Worm (Caenorhabditis elegans) whole organism, L4 larva: ENCODE data around the gene M01H9.2.
A peak's percentile ranks its signal among the peaks of the same experiment; 100 is the strongest.

Experiments
- D1046.2 ChIP-seq: fragments of 200-800 bp; sonication (Bioruptor generic); IDR thresholded peaks from 2 replicates; pipeline ENCODE4 v1.3.6; 2022; ENCODE audit warnings: missing genetic modification characterization, missing compliant biosample characterization
- F10B5.3 ChIP-seq: sonication (generic microtip); optimal IDR thresholded peaks from 2 replicates; lab custom pipeline; 2016; ENCODE audit warnings: mild to moderate bottlenecking, missing genetic modification characterization, missing compliant biosample characterization
- F26F4.8 ChIP-seq: fragments of 200-800 bp; sonication (Bioruptor generic); conservative IDR thresholded peaks from 2 replicates; pipeline ENCODE4 v1.3.6; 2022; ENCODE audit warnings: missing genetic modification characterization, missing compliant biosample characterization
- F44E2.7 ChIP-seq: fragments of 200-800 bp; sonication (Bioruptor generic); IDR thresholded peaks from 2 replicates; pipeline ENCODE4 v2.1.2; 2022; ENCODE audit warnings: missing genetic modification characterization, missing compliant biosample characterization
- T20F7.1 ChIP-seq: fragments of 200-800 bp; sonication (Bioruptor generic); optimal IDR thresholded peaks from 2 replicates; lab custom pipeline; 2018; ENCODE audit warnings: mild to moderate bottlenecking, missing genetic modification characterization, missing compliant biosample characterization
- T26A8.4 ChIP-seq: fragments of 200-800 bp; sonication (Bioruptor generic); IDR thresholded peaks from 2 replicates; pipeline ENCODE4 v1.3.6; 2022; ENCODE audit warnings: missing genetic modification characterization, missing compliant biosample characterization
- ZK546.5 ChIP-seq, 2 experiments: sonication (generic microtip); optimal IDR thresholded peaks; 2 replicates each; lab custom pipeline; 2017; ENCODE audit warnings: missing biosample characterization in 2 of 2, missing genetic modification characterization in 2 of 2
- aha-1 ChIP-seq: fragments of 150-350 bp; peaks from one replicate; lab custom pipeline; 2014; ENCODE audit warnings: missing biosample characterization, missing genetic modification characterization
- aly-2 ChIP-seq: sonication (generic microtip); optimal IDR thresholded peaks from 2 replicates; lab custom pipeline; 2018; ENCODE audit warnings: missing biosample characterization, missing genetic modification characterization
- arid-1 ChIP-seq: fragments of 200-800 bp; sonication (Bioruptor generic); conservative IDR thresholded peaks from 2 replicates; pipeline ENCODE4 v1.3.6; 2022; ENCODE audit warnings: missing genetic modification reagents, missing genetic modification characterization, missing compliant biosample characterization
- ceh-28 ChIP-seq: fragments of 150-350 bp; optimal IDR thresholded peaks from 2 replicates; lab custom pipeline; 2014; ENCODE audit warnings: missing biosample characterization, missing genetic modification reagents, missing genetic modification characterization
- ceh-62 ChIP-seq: sonication (generic microtip); optimal IDR thresholded peaks from 2 replicates; lab custom pipeline; 2017; ENCODE audit warnings: missing biosample characterization, missing genetic modification characterization
- ces-1 ChIP-seq: fragments of 150-350 bp; sonication (generic microtip); optimal IDR thresholded peaks from 4 replicates; lab custom pipeline; 2014; ENCODE audit warnings: missing biosample characterization, missing genetic modification reagents, missing genetic modification characterization
- cey-2 ChIP-seq: sonication (generic microtip); optimal IDR thresholded peaks from 3 replicates; lab custom pipeline; 2017; ENCODE audit warnings: missing genetic modification characterization, mild to moderate bottlenecking, missing compliant biosample characterization, antibody characterized with exemption, borderline replicate concordance; ENCODE audit not compliant: insufficient read depth
- daf-12 ChIP-seq: fragments of 150-350 bp; optimal IDR thresholded peaks from 2 replicates; lab custom pipeline; 2014; ENCODE audit warnings: missing biosample characterization, missing genetic modification reagents, missing genetic modification characterization
- daf-19 ChIP-seq: fragments of 200-800 bp; sonication (Bioruptor generic); conservative IDR thresholded peaks from 2 replicates; pipeline ENCODE4 v1.3.6; 2022; ENCODE audit warnings: missing genetic modification characterization, missing compliant biosample characterization
- dpl-1 ChIP-seq: fragments of 150-350 bp; optimal IDR thresholded peaks from 2 replicates; lab custom pipeline; 2014; ENCODE audit warnings: missing biosample characterization, missing genetic modification reagents, missing genetic modification characterization
- duxl-1 ChIP-seq: sonication (generic microtip); optimal IDR thresholded peaks from 2 replicates; lab custom pipeline; 2016; ENCODE audit warnings: mild to moderate bottlenecking, missing genetic modification characterization, moderate library complexity, missing compliant biosample characterization; ENCODE audit not compliant: poor library complexity
- dve-1 ChIP-seq: sonication (generic microtip); optimal IDR thresholded peaks from 2 replicates; lab custom pipeline; 2017; ENCODE audit warnings: antibody characterized with exemption, mild to moderate bottlenecking, missing genetic modification characterization, missing compliant biosample characterization; ENCODE audit not compliant: insufficient read depth
- fkh-10 ChIP-seq: fragments of 150-350 bp; optimal IDR thresholded peaks from 2 replicates; lab custom pipeline; 2014; ENCODE audit warnings: missing biosample characterization, missing genetic modification reagents, missing genetic modification characterization
- fos-1 ChIP-seq: fragments of 150-350 bp; optimal IDR thresholded peaks from 2 replicates; lab custom pipeline; 2014; ENCODE audit warnings: missing biosample characterization, missing genetic modification characterization
- gei-8 ChIP-seq: fragments of 200-800 bp; sonication (Bioruptor generic); optimal IDR thresholded peaks from 2 replicates; lab custom pipeline; 2018; ENCODE audit warnings: mild to moderate bottlenecking, missing genetic modification characterization, missing compliant biosample characterization
- hmg-1.1 ChIP-seq: fragments of 200-800 bp; sonication (Bioruptor generic); IDR thresholded peaks from 2 replicates; pipeline ENCODE4 v1.3.6; 2022; ENCODE audit warnings: missing genetic modification reagents, missing genetic modification characterization, missing compliant biosample characterization
- lin-29 ChIP-seq: fragments of 200-800 bp; sonication (Bioruptor generic); IDR thresholded peaks from 2 replicates; pipeline ENCODE4 v1.3.6; 2022; ENCODE audit warnings: missing genetic modification reagents, missing genetic modification characterization, missing compliant biosample characterization
- lin-38 ChIP-seq: fragments of 200-800 bp; sonication (Bioruptor generic); IDR thresholded peaks from 2 replicates; pipeline ENCODE4 v1.3.6; 2022; ENCODE audit warnings: missing genetic modification reagents, missing genetic modification characterization, missing compliant biosample characterization
- lir-3 ChIP-seq: sonication (generic microtip); optimal IDR thresholded peaks from 2 replicates; lab custom pipeline; 2016; ENCODE audit warnings: mild to moderate bottlenecking, missing genetic modification characterization, missing compliant biosample characterization
- lsy-2 ChIP-seq, 2 experiments: fragments of 150-350 bp in 1 of 2; sonication (generic microtip) in 1 of 2; optimal IDR thresholded peaks; 2 replicates each; lab custom pipeline; 2014 to 2017; ENCODE audit warnings: missing biosample characterization in 2 of 2, missing genetic modification characterization in 2 of 2
- madf-5 ChIP-seq, 2 experiments: fragments of 200-800 bp; sonication (Bioruptor generic); IDR thresholded peaks; 2 replicates each; pipeline ENCODE4 v1.3.6; 2022; ENCODE audit warnings: missing compliant biosample characterization in 2 of 2, missing genetic modification characterization in 2 of 2
- mdt-29 ChIP-seq: fragments of 200-800 bp; sonication (Bioruptor generic); IDR thresholded peaks from 2 replicates; pipeline ENCODE4 v1.3.6; 2022; ENCODE audit warnings: missing genetic modification reagents, missing genetic modification characterization, missing compliant biosample characterization
- mes-2 ChIP-seq: sonication (generic microtip); optimal IDR thresholded peaks from 2 replicates; lab custom pipeline; 2016; ENCODE audit warnings: missing genotype, mild to moderate bottlenecking, missing genetic modification characterization, missing compliant biosample characterization; ENCODE audit not compliant: poor library complexity, severe bottlenecking
- mxl-2 ChIP-seq: fragments of 200-800 bp; sonication (Bioruptor generic); conservative IDR thresholded peaks from 2 replicates; pipeline ENCODE4 v1.3.6; 2022; ENCODE audit warnings: missing genetic modification reagents, missing genetic modification characterization, missing compliant biosample characterization
- nhr-10 ChIP-seq: fragments of 150-350 bp; optimal IDR thresholded peaks from 2 replicates; lab custom pipeline; 2014; ENCODE audit warnings: missing biosample characterization, missing genetic modification characterization
- nhr-102 ChIP-seq: sonication (generic microtip); optimal IDR thresholded peaks from 2 replicates; lab custom pipeline; 2016; ENCODE audit warnings: mild to moderate bottlenecking, missing genetic modification characterization, moderate library complexity, missing compliant biosample characterization
- nhr-11 ChIP-seq: fragments of 150-350 bp; optimal IDR thresholded peaks from 2 replicates; lab custom pipeline; 2014; ENCODE audit warnings: missing biosample characterization, missing genetic modification characterization
- nhr-28 ChIP-seq: fragments of 150-350 bp; optimal IDR thresholded peaks from 2 replicates; lab custom pipeline; 2014; ENCODE audit warnings: missing biosample characterization, missing genetic modification characterization
- nhr-42 ChIP-seq: fragments of 200-800 bp; sonication (Bioruptor generic); IDR thresholded peaks from 2 replicates; pipeline ENCODE4 v1.3.6; 2022; ENCODE audit warnings: missing genetic modification characterization, missing compliant biosample characterization
- nhr-6 ChIP-seq: fragments of 150-350 bp; optimal IDR thresholded peaks from 2 replicates; lab custom pipeline; 2014; ENCODE audit warnings: missing biosample characterization, missing genetic modification characterization
- nhr-76 ChIP-seq: fragments of 150-350 bp; optimal IDR thresholded peaks from 2 replicates; lab custom pipeline; 2014; ENCODE audit warnings: missing biosample characterization, missing genetic modification characterization
- pha-4 ChIP-seq, 2 experiments: fragments of 150-350 bp in 1 of 2; fragments of 200-800 bp in 1 of 2; sonication (Bioruptor generic) in 1 of 2; IDR thresholded peaks in 1 of 2; optimal IDR thresholded peaks in 1 of 2; 2 replicates each; pipeline versions ENCODE4 v1.3.6 to Lab custom; 2014 to 2022; ENCODE audit warnings: missing genetic modification characterization in 2 of 2, missing genetic modification reagents in 2 of 2, missing biosample characterization in 1 of 2, missing compliant biosample characterization in 1 of 2
- pqm-1 ChIP-seq: sonication (generic microtip); optimal IDR thresholded peaks from 2 replicates; lab custom pipeline; 2017; ENCODE audit warnings: missing biosample characterization, missing genetic modification characterization
- set-16 ChIP-seq: fragments of 200-800 bp; sonication (Bioruptor generic); IDR thresholded peaks from 2 replicates; pipeline ENCODE4 v1.3.6; 2022; ENCODE audit warnings: missing genetic modification reagents, missing genetic modification characterization, missing compliant biosample characterization
- skn-1 ChIP-seq: fragments of 150-350 bp; optimal IDR thresholded peaks from 2 replicates; lab custom pipeline; 2014; ENCODE audit warnings: missing biosample characterization, missing genetic modification characterization
- snpc-1.2 ChIP-seq: fragments of 200-800 bp; sonication (Bioruptor generic); IDR thresholded peaks from 2 replicates; pipeline ENCODE4 v1.3.6; 2022; ENCODE audit warnings: missing genetic modification reagents, missing genetic modification characterization, missing compliant biosample characterization
- snpc-4 ChIP-seq: fragments of 150-350 bp; optimal IDR thresholded peaks from 2 replicates; lab custom pipeline; 2014; ENCODE audit warnings: missing biosample characterization, missing genetic modification characterization
- spr-3 ChIP-seq: fragments of 200-800 bp; sonication (Bioruptor generic); optimal IDR thresholded peaks from 2 replicates; lab custom pipeline; 2018; ENCODE audit warnings: mild to moderate bottlenecking, missing genetic modification characterization, missing compliant biosample characterization
- tag-97 ChIP-seq: fragments of 200-800 bp; sonication (Bioruptor generic); IDR thresholded peaks from 2 replicates; pipeline ENCODE4 v1.3.6; 2022; ENCODE audit warnings: missing genetic modification characterization, missing compliant biosample characterization
- unc-130 ChIP-seq: sonication (generic microtip); optimal IDR thresholded peaks from 2 replicates; lab custom pipeline; 2016; ENCODE audit warnings: missing genetic modification reagents, missing genetic modification characterization, missing compliant biosample characterization
- unc-39 ChIP-seq: sonication (generic microtip); optimal IDR thresholded peaks from 2 replicates; lab custom pipeline; 2017; ENCODE audit warnings: missing biosample characterization, missing genetic modification characterization
- vab-7 ChIP-seq: fragments of 200-800 bp; sonication (Bioruptor generic); IDR thresholded peaks from 2 replicates; pipeline ENCODE4 v1.3.6; 2022; ENCODE audit warnings: missing genetic modification reagents, missing genetic modification characterization, missing compliant biosample characterization
- zag-1 ChIP-seq: fragments of 150-350 bp; optimal IDR thresholded peaks from 2 replicates; lab custom pipeline; 2014; ENCODE audit warnings: missing biosample characterization, missing genetic modification characterization
- zfp-3 ChIP-seq: fragments of 200-800 bp; sonication (Bioruptor generic); conservative IDR thresholded peaks from 2 replicates; pipeline ENCODE4 v1.3.6; 2022; ENCODE audit warnings: missing genetic modification reagents, missing genetic modification characterization, missing compliant biosample characterization
- zip-2 ChIP-seq: fragments of 150-350 bp; optimal IDR thresholded peaks from 2 replicates; lab custom pipeline; 2014; ENCODE audit warnings: missing biosample characterization, missing genetic modification characterization

Gene M01H9.2

ce11 chrIV:4473767-4474166 lies 10.7 kb upstream of the M01H9.2 start (continued):
- TF ChIP-seq gei-8 (GFP tag; lab: Kevin White, UChicago) (no peak), mxl-2 (GFP tag; lab: Robert Waterston, UW) (no peak), nhr-102 (tag; lab: Kevin White, UChicago) (no peak), nhr-28 (tag; lab: Kevin White, UChicago) (no peak), ceh-28 (no peak), zag-1 (no peak), nhr-6 (no peak), zfp-3 (GFP tag; lab: Robert Waterston, UW) (no peak), daf-19 (GFP tag; lab: Robert Waterston, UW) (no peak), fos-1 (tag; lab: Kevin White, UChicago) (no peak), arid-1 (no peak), cey-2 (no peak), unc-130 (GFP tag; lab: Kevin White, UChicago) (no peak), D1046.2 (GFP tag; lab: Robert Waterston, UW) (no peak), spr-3 (GFP tag; lab: Kevin White, UChicago) (no peak), hmg-1.1 (GFP tag; lab: Robert Waterston, UW) (0 out of 2 replicates have a peak, but pooled peaks have one; percentile 13), mes-2 (tag; lab: Kevin White, UChicago) (no peak), T26A8.4 (peak; percentile 36; the same call in 1 of the 2 replicates), daf-12 (tag; lab: Kevin White, UChicago) (no peak), lsy-2 (tag; optimal IDR thresholded peaks at IDR 0.05; lab: Kevin White, UChicago) (no peak), mdt-29 (GFP tag; lab: Robert Waterston, UW) (peak; percentile 28; the same call in 1 of the 2 replicates), nhr-10 (tag; lab: Kevin White, UChicago) (no peak), lir-3 (tag; lab: Kevin White, UChicago) (no peak), fkh-10 (no peak), dpl-1 (no peak), ces-1 (GFP tag; lab: Kevin White, UChicago) (no peak), snpc-4 (no peak), lin-38 (GFP tag; lab: Robert Waterston, UW) (no peak), unc-39 (tag; lab: Kevin White, UChicago) (no peak), dve-1 (tag; lab: Kevin White, UChicago) (no peak), ceh-62 (tag; lab: Kevin White, UChicago) (no peak), nhr-42 (GFP tag; lab: Robert Waterston, UW) (no peak), nhr-11 (no peak), tag-97 (GFP tag; lab: Robert Waterston, UW) (no peak), vab-7 (no peak), ZK546.5 (tag; optimal IDR thresholded peaks at IDR 0.05; lab: Kevin White, UChicago) (no peak), duxl-1 (tag; lab: Kevin White, UChicago) (no peak), aly-2 (tag; lab: Kevin White, UChicago) (no peak), F44E2.7 (GFP tag; lab: Robert Waterston, UW) (no peak), F26F4.8 (no peak), lin-29 (GFP tag; lab: Robert Waterston, UW) (no peak), nhr-76 (tag; lab: Kevin White, UChicago) (no peak), snpc-1.2 (no peak), pha-4 (GFP tag; IDR thresholded peaks at IDR 0.05; lab: Robert Waterston, UW) (peak; percentile 9; the same call in 1 of the 2 replicates), pha-4 (tag; optimal IDR thresholded peaks at IDR 0.05; lab: Kevin White, UChicago) (no peak), aha-1 (no peak), zip-2 (no peak), madf-5 (GFP tag; IDR thresholded peaks at IDR 0.05; lab: Robert Waterston, UW) (no peak), set-16 (GFP tag; lab: Robert Waterston, UW) (peak; percentile 65), T20F7.1 (GFP tag; lab: Kevin White, UChicago) (no peak), skn-1 (tag; lab: Kevin White, UChicago) (no peak), pqm-1 (no peak), F10B5.3 (tag; lab: Kevin White, UChicago) (no peak)
